Fruit fly (Drosophila melanogaster) whole organism, adult: ENCODE measurements around the gene sty.

Experiments
- CG11617 ChIP-seq: fragments of 200-800 bp; sonication (Bioruptor generic); optimal IDR thresholded peaks from 2 replicates; lab custom pipeline; 2017; ENCODE audit warnings: mild to moderate bottlenecking, missing biosample characterization, missing genetic modification reagents, missing genetic modification characterization
- CG12768 ChIP-seq: fragments of 200-800 bp; sonication (Bioruptor generic); optimal IDR thresholded peaks from 2 replicates; lab custom pipeline; 2017; ENCODE audit warnings: missing biosample characterization, missing genetic modification characterization, mild to moderate bottlenecking, moderate library complexity, missing genetic modification reagents
- CG14711 ChIP-seq: fragments of 200-800 bp; sonication (Bioruptor generic); optimal IDR thresholded peaks from 2 replicates; lab custom pipeline; 2018; ENCODE audit warnings: missing biosample characterization, mild to moderate bottlenecking, missing genetic modification characterization, moderate library complexity
- CG1620 ChIP-seq: fragments of 200-800 bp; sonication (Bioruptor generic); optimal IDR thresholded peaks from 2 replicates; lab custom pipeline; 2016; ENCODE audit warnings: missing biosample characterization, missing genetic modification characterization
- CG33017 ChIP-seq: fragments of 200-800 bp; sonication (Bioruptor generic); optimal IDR thresholded peaks from 2 replicates; lab custom pipeline; 2018; ENCODE audit warnings: missing biosample characterization, mild to moderate bottlenecking, missing genetic modification characterization, moderate library complexity
- CG5204 ChIP-seq: fragments of 200-800 bp; sonication (Bioruptor generic); optimal IDR thresholded peaks from 2 replicates; lab custom pipeline; 2016; ENCODE audit warnings: missing biosample characterization, missing genetic modification characterization
- CG7045 ChIP-seq: fragments of 200-800 bp; sonication (Bioruptor generic); optimal IDR thresholded peaks from 2 replicates; lab custom pipeline; 2017; ENCODE audit warnings: missing biosample characterization, mild to moderate bottlenecking, missing genetic modification characterization
- CG7101 ChIP-seq: fragments of 200-800 bp; sonication (Bioruptor generic); optimal IDR thresholded peaks from 2 replicates; lab custom pipeline; 2018; ENCODE audit warnings: missing biosample characterization, mild to moderate bottlenecking, missing genetic modification characterization, moderate library complexity
- Clk ChIP-seq: fragments of 200-800 bp; sonication (Bioruptor generic); optimal IDR thresholded peaks from 2 replicates; lab custom pipeline; 2017; ENCODE audit warnings: missing biosample characterization, missing genetic modification characterization
- Crg-1 ChIP-seq: fragments of 200-800 bp; sonication (Bioruptor generic); optimal IDR thresholded peaks from 2 replicates; lab custom pipeline; 2016; ENCODE audit warnings: missing biosample characterization, missing genetic modification characterization
- Hr96 ChIP-seq: fragments of 200-800 bp; sonication (Bioruptor generic); optimal IDR thresholded peaks from 2 replicates; lab custom pipeline; 2016; ENCODE audit warnings: missing biosample characterization, missing genetic modification characterization
- Mnt ChIP-seq: fragments of 200-800 bp; sonication (Bioruptor generic); optimal IDR thresholded peaks from 2 replicates; lab custom pipeline; 2016; ENCODE audit warnings: missing biosample characterization, mild to moderate bottlenecking, missing genetic modification characterization
- bab1 ChIP-seq: fragments of 200-800 bp; sonication (Bioruptor generic); optimal IDR thresholded peaks from 3 replicates; lab custom pipeline; 2019; ENCODE audit warnings: missing biosample characterization, mild to moderate bottlenecking, missing genetic modification characterization, moderate library complexity
- cic ChIP-seq: fragments of 200-800 bp; sonication (Bioruptor generic); optimal IDR thresholded peaks from 2 replicates; lab custom pipeline; 2017; ENCODE audit warnings: missing biosample characterization, mild to moderate bottlenecking, missing genetic modification characterization, moderate library complexity
- cnc ChIP-seq, 2 experiments: fragments of >200 bp; optimal IDR thresholded peaks; 2 replicates each; lab custom pipeline; 2017
- kay ChIP-seq: fragments of 200-800 bp; sonication (Bioruptor generic); peaks from one replicate; lab custom pipeline; 2016; ENCODE audit warnings: missing biosample characterization, missing genetic modification characterization, borderline replicate concordance
- ovo ChIP-seq: fragments of 200-800 bp; sonication (Bioruptor generic); optimal IDR thresholded peaks from 2 replicates; lab custom pipeline; 2016; ENCODE audit warnings: missing biosample characterization, missing genetic modification characterization
- pad ChIP-seq: fragments of 200-800 bp; sonication (Bioruptor generic); optimal IDR thresholded peaks from 3 replicates; lab custom pipeline; 2017; ENCODE audit warnings: missing biosample characterization, missing genetic modification characterization, mild to moderate bottlenecking, moderate library complexity, missing genetic modification reagents
- tj ChIP-seq: fragments of 200-800 bp; sonication (Bioruptor generic); optimal IDR thresholded peaks from 3 replicates; lab custom pipeline; 2017; ENCODE audit warnings: missing biosample characterization, mild to moderate bottlenecking, missing genetic modification characterization, moderate library complexity
- toe ChIP-seq: fragments of 200-800 bp; sonication (Bioruptor generic); optimal IDR thresholded peaks from 2 replicates; lab custom pipeline; 2016; ENCODE audit warnings: missing biosample characterization, missing genetic modification characterization

sty gene

DNA sequence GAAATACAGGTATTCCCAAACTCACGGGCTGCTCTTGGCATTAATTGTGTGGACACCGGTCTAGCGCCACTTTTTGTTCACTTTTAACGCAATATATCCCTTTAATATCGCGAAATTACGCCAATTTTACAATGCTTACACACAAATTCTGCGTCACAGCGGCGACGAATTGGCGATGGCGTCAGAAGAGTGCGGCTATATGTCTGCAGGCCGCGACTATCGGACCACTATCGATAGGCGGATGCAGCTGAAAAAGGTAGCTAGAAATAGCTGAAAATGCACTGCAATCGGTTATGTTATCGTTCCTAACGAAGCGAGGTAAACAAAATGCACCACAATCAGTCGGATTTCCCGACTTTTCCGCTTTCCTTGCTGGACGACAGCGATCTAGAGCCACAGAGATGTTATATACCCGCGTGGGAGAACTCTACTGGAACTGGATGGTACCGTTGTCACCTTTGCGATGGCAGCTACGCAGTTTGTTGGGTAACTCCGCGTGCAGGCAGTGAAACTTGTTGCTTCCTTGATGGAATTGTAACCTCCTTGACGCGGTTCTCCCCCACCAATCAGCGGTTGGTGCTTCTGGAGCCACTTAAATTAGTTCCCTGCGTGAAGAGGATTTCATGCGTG lies 50.6 kb downstream of the sty start, which contains the start of the genes Ythdc1 and CG12010:
Gene Ythdc1 (minus strand): TSS at position 177 of the 630 bp plus-strand sequence.
Gene CG12010 (plus strand): TSS at position 289 of the 630 bp plus-strand sequence.
- TF ChIP-seq Clk (no peak), CG33017 (tag; lab: Kevin White, UChicago) (no peak), Crg-1 (no peak), CG5204 (no peak), toe (GFP tag; lab: Kevin White, UChicago) (no peak), tj (GFP tag; lab: Kevin White, UChicago) (no peak), Hr96 (GFP tag; lab: Kevin White, UChicago) (no peak), bab1 (GFP tag; lab: Kevin White, UChicago) (peak; percentile 79), cic (GFP tag; lab: Kevin White, UChicago) (peak; percentile 73), Mnt (GFP tag; lab: Kevin White, UChicago) (peak; percentile 54), CG7045 (GFP tag; lab: Kevin White, UChicago) (peak; percentile 12), pad (GFP tag; lab: Kevin White, UChicago) (no peak)

DNA sequence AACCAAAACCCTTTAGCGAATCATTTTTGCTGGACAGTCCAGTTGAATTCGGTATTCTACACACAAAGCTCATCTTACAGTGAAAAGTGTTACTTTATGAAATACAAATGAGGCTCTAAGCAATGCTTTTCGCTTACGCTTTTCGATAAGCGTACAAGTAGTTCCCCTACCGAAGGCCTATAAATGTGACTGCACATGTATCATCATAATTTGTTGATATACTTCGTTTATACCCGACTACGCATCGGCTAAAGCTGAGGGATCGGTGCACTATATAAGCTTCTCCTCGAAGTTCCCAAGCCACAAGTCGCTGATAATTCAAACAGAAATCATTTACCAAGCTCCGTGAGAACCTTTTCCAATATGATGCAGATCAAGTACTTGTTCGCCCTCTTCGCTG lies 55.5 kb downstream of the sty start, which contains the start of gene Drs:
Gene Drs (plus strand): TSS at position 301 of the 400 bp plus-strand sequence.
- TF ChIP-seq kay (GFP tag; lab: Kevin White, UChicago) (no peak), bab1 (GFP tag; lab: Kevin White, UChicago) (no peak), cnc (optimal IDR thresholded peaks at IDR 0.05; lab: Kevin White, UChicago) (no peak), Mnt (GFP tag; lab: Kevin White, UChicago) (no peak), tj (GFP tag; lab: Kevin White, UChicago) (no peak), Crg-1 (no peak), CG1620 (GFP tag; lab: Kevin White, UChicago) (no peak), CG33017 (tag; lab: Kevin White, UChicago) (no peak), CG7045 (GFP tag; lab: Kevin White, UChicago) (no peak), CG14711 (tag; lab: Kevin White, UChicago) (no peak), Clk (no peak), toe (GFP tag; lab: Kevin White, UChicago) (no peak), CG12768 (no peak), CG11617 (no peak)

DNA sequence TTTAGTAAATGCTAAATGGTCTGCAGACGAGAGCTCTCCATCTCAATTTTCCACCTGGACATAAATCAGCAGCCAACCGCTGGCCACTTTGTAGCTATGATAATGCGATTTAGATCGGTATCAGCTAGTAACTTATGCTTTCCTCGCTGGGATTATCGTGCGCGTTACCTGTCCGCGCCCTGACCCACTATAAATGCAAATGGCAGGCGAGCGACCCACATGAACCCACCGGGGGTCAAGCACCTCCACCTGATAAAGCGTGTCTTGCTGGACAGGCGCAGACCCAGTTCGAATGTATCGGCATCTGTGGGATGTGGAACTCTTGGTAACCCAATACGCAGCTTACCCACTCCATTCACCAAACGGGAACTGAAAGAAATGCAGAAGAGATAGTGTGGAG lies 71.4 kb downstream of the sty start:
- TF ChIP-seq CG1620 (GFP tag; lab: Kevin White, UChicago): no peak
- TF ChIP-seq Clk: no peak
- TF ChIP-seq CG11617: no peak
- no peak for TF ChIP-seq tj (GFP tag; lab: Kevin White, UChicago)
- no peak for TF ChIP-seq CG7045 (GFP tag; lab: Kevin White, UChicago)
- TF ChIP-seq cnc (optimal IDR thresholded peaks at IDR 0.05; lab: Kevin White, UChicago): no peak
- TF ChIP-seq CG33017 (tag; lab: Kevin White, UChicago): no peak
- TF ChIP-seq Crg-1: no peak
- no peak for TF ChIP-seq bab1 (GFP tag; lab: Kevin White, UChicago)
- no peak for TF ChIP-seq Hr96 (GFP tag; lab: Kevin White, UChicago)
- TF ChIP-seq Mnt (GFP tag; lab: Kevin White, UChicago): no peak
- TF ChIP-seq toe (GFP tag; lab: Kevin White, UChicago): no peak
- no peak for TF ChIP-seq CG12768
- TF ChIP-seq pad (GFP tag; lab: Kevin White, UChicago): no peak

DNA sequence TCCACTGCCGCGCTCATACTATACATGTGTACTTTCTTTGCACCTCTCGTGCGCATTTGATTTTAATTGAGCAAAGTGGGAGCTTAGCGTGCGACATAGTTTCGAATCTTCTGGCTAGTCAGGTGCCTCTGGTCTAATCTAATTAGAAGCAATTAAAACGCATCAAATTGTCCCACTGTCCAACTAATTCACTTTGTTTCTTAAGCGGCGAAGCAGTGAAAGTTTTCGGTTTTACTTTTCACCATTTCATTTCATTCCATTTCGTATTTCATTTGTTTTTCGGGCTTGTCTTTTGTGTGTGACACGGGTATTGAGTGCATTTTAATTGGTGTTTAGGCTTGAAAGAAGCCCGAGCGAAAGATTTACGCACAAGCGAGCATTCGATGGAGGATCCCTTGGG lies 72.2 kb downstream of the sty start:
- TF ChIP-seq Crg-1 (no peak), CG7045 (GFP tag; lab: Kevin White, UChicago) (no peak)

DNA sequence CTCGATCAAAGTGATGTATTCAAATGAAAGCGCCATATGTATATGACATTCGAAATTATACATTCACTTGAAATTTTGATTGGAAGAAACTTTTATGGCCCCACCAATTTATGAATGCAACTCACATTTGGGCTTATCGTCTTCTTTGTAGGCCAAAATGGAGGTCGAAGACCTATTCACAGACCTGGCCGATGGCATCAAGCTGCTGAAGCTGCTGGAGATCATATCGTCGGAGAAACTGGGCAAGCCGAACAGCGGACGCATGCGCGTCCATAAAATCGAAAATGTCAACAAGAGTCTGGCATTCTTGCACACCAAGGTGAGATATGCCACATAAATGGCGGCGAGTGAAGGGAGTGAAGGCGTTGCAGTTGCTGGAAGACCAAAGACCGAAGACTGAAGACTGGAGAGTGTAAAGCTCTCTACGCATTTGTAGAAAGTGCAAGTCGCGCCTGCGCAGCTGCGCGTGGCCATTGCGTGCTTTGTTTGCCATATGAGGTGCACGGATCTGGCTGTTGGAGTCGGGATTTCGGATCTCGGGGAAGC lies 72.8 kb downstream of the sty start:
- TF ChIP-seq CG14711 (tag; lab: Kevin White, UChicago) (no peak), CG33017 (tag; lab: Kevin White, UChicago) (no peak), Clk (no peak), toe (GFP tag; lab: Kevin White, UChicago) (no peak), CG5204 (no peak), CG1620 (GFP tag; lab: Kevin White, UChicago) (no peak), pad (GFP tag; lab: Kevin White, UChicago) (no peak), Mnt (GFP tag; lab: Kevin White, UChicago) (no peak), ovo (GFP tag; lab: Kevin White, UChicago) (no peak), Crg-1 (no peak), CG12768 (no peak), Hr96 (GFP tag; lab: Kevin White, UChicago) (no peak), bab1 (GFP tag; lab: Kevin White, UChicago) (no peak), cic (GFP tag; lab: Kevin White, UChicago) (no peak), CG11617 (no peak), CG7101 (no peak), CG7045 (GFP tag; lab: Kevin White, UChicago) (no peak)
